Worm (Caenorhabditis elegans) whole organism, L2 larva: ENCODE results near the gene cam-1.

Source experiments
- C34F6.9 ChIP-seq: fragments of 150-350 bp; optimal IDR thresholded peaks from 2 replicates; lab custom pipeline; 2014; ENCODE audit warnings: missing biosample characterization, missing genetic modification characterization
- F13H6.1 ChIP-seq: sonication (generic microtip); optimal IDR thresholded peaks from 2 replicates; lab custom pipeline; 2016; ENCODE audit warnings: missing genetic modification characterization, missing compliant biosample characterization
- R02D3.7 ChIP-seq: fragments of 150-350 bp; optimal IDR thresholded peaks from 2 replicates; lab custom pipeline; 2014; ENCODE audit warnings: missing biosample characterization, missing genetic modification characterization
- Y55F3AM.14 ChIP-seq: fragments of 200-800 bp; sonication (Bioruptor generic); optimal IDR thresholded peaks from 2 replicates; lab custom pipeline; 2018; ENCODE audit warnings: mild to moderate bottlenecking, missing genetic modification characterization, missing compliant biosample characterization
- ZK546.5 ChIP-seq: sonication (generic microtip); optimal IDR thresholded peaks from 2 replicates; lab custom pipeline; 2017; ENCODE audit warnings: missing biosample characterization, missing genetic modification characterization
- aly-2 ChIP-seq: fragments of 150-350 bp; optimal IDR thresholded peaks from 2 replicates; lab custom pipeline; 2014; ENCODE audit warnings: missing biosample characterization, missing genetic modification characterization
- ama-1 ChIP-seq: fragments of 150-350 bp; optimal IDR thresholded peaks from 2 replicates; lab custom pipeline; 2018; ENCODE audit warnings: inconsistent platforms
- ceh-82 ChIP-seq: fragments of 150-350 bp; optimal IDR thresholded peaks from 2 replicates; lab custom pipeline; 2014; ENCODE audit warnings: missing biosample characterization, missing genetic modification characterization
- crh-2 ChIP-seq: sonication (generic microtip); optimal IDR thresholded peaks from 2 replicates; lab custom pipeline; 2017; ENCODE audit warnings: missing biosample characterization, missing genetic modification characterization
- egl-27 ChIP-seq: sonication (generic microtip); optimal IDR thresholded peaks from 3 replicates; lab custom pipeline; 2017; ENCODE audit warnings: missing biosample characterization, missing genetic modification reagents, missing genetic modification characterization
- elt-1 ChIP-seq: fragments of 150-350 bp; optimal IDR thresholded peaks from 2 replicates; lab custom pipeline; 2014; ENCODE audit warnings: missing biosample characterization, missing genetic modification characterization
- fos-1 ChIP-seq: fragments of 150-350 bp; optimal IDR thresholded peaks from 2 replicates; lab custom pipeline; 2014; ENCODE audit warnings: missing biosample characterization, missing genetic modification characterization
- gmeb-1 ChIP-seq: fragments of 150-350 bp; optimal IDR thresholded peaks from 2 replicates; lab custom pipeline; 2014; ENCODE audit warnings: missing biosample characterization, missing genetic modification characterization
- lin-13 ChIP-seq: fragments of 150-350 bp; optimal IDR thresholded peaks from 2 replicates; lab custom pipeline; 2014; ENCODE audit warnings: missing biosample characterization, missing genetic modification reagents, missing genetic modification characterization
- lin-39 ChIP-seq: fragments of 150-350 bp; optimal IDR thresholded peaks from 2 replicates; lab custom pipeline; 2014; ENCODE audit warnings: missing biosample characterization, missing genetic modification reagents, missing genetic modification characterization
- lsy-2 ChIP-seq, 2 experiments: fragments of 150-350 bp in 1 of 2; sonication (generic microtip) in 1 of 2; optimal IDR thresholded peaks; 2 replicates each; lab custom pipeline; 2014 to 2017; ENCODE audit warnings: missing biosample characterization in 2 of 2, missing genetic modification characterization in 2 of 2
- mab-5 ChIP-seq: fragments of 150-350 bp; optimal IDR thresholded peaks from 2 replicates; lab custom pipeline; 2014; ENCODE audit warnings: missing biosample characterization, missing genetic modification characterization
- mbf-1 ChIP-seq: sonication (generic microtip); optimal IDR thresholded peaks from 2 replicates; lab custom pipeline; 2017; ENCODE audit warnings: missing biosample characterization, missing genetic modification characterization
- mdl-1 ChIP-seq, 2 experiments: fragments of 150-350 bp in 1 of 2; sonication (generic microtip) in 1 of 2; optimal IDR thresholded peaks; 2 replicates each; lab custom pipeline; 2017; ENCODE audit warnings: missing biosample characterization in 2 of 2, missing genetic modification characterization in 2 of 2
- nhr-10 ChIP-seq: sonication (generic microtip); optimal IDR thresholded peaks from 2 replicates; lab custom pipeline; 2017; ENCODE audit warnings: missing biosample characterization, missing genetic modification characterization
- nhr-12 ChIP-seq: fragments of 150-350 bp; optimal IDR thresholded peaks from 2 replicates; lab custom pipeline; 2014; ENCODE audit warnings: missing biosample characterization, missing genetic modification characterization
- nhr-21 ChIP-seq: fragments of 150-350 bp; optimal IDR thresholded peaks from 2 replicates; lab custom pipeline; 2014; ENCODE audit warnings: missing biosample characterization, missing genetic modification characterization
- nhr-23 ChIP-seq: fragments of 150-350 bp; optimal IDR thresholded peaks from 2 replicates; lab custom pipeline; 2014; ENCODE audit warnings: missing biosample characterization, missing genetic modification reagents, missing genetic modification characterization
- nhr-237 ChIP-seq: fragments of 150-350 bp; optimal IDR thresholded peaks from 2 replicates; lab custom pipeline; 2014; ENCODE audit warnings: missing biosample characterization, missing genetic modification characterization
- nhr-25 ChIP-seq: fragments of 150-350 bp; sonication (generic microtip); optimal IDR thresholded peaks from 3 replicates; lab custom pipeline; 2014; ENCODE audit warnings: missing biosample characterization, missing genetic modification characterization
- nhr-6 ChIP-seq: fragments of 150-350 bp; optimal IDR thresholded peaks from 2 replicates; lab custom pipeline; 2014; ENCODE audit warnings: missing biosample characterization, missing genetic modification characterization
- peb-1 ChIP-seq: fragments of 150-350 bp; optimal IDR thresholded peaks from 2 replicates; lab custom pipeline; 2014; ENCODE audit warnings: missing biosample characterization, missing genetic modification characterization
- sem-4 ChIP-seq: fragments of 150-350 bp; optimal IDR thresholded peaks from 2 replicates; lab custom pipeline; 2014; ENCODE audit warnings: missing biosample characterization, missing genetic modification reagents, missing genetic modification characterization
- skn-1 ChIP-seq: sonication (generic microtip); optimal IDR thresholded peaks from 2 replicates; lab custom pipeline; 2017; ENCODE audit warnings: missing biosample characterization, missing genetic modification characterization
- sma-3 ChIP-seq: sonication (generic microtip); optimal IDR thresholded peaks from 2 replicates; lab custom pipeline; 2016; ENCODE audit warnings: missing genetic modification reagents, missing genetic modification characterization, missing compliant biosample characterization
- snpc-4 ChIP-seq: fragments of 150-350 bp; optimal IDR thresholded peaks from 2 replicates; lab custom pipeline; 2014; ENCODE audit warnings: missing biosample characterization, missing genetic modification characterization
- unc-39 ChIP-seq: fragments of 150-350 bp; optimal IDR thresholded peaks from 2 replicates; lab custom pipeline; 2014; ENCODE audit warnings: missing biosample characterization, missing genetic modification characterization
- unc-55 ChIP-seq: fragments of 150-350 bp; sonication (generic microtip); optimal IDR thresholded peaks from 3 replicates; lab custom pipeline; 2014; ENCODE audit warnings: missing biosample characterization, missing genetic modification reagents, missing genetic modification characterization
- ztf-11 ChIP-seq: sonication (generic microtip); optimal IDR thresholded peaks from 2 replicates; lab custom pipeline; 2017; ENCODE audit warnings: missing biosample characterization, missing genetic modification characterization
- ztf-4 ChIP-seq: fragments of 150-350 bp; optimal IDR thresholded peaks from 2 replicates; lab custom pipeline; 2014; ENCODE audit warnings: missing biosample characterization, missing genetic modification characterization

The cam-1 gene

DNA sequence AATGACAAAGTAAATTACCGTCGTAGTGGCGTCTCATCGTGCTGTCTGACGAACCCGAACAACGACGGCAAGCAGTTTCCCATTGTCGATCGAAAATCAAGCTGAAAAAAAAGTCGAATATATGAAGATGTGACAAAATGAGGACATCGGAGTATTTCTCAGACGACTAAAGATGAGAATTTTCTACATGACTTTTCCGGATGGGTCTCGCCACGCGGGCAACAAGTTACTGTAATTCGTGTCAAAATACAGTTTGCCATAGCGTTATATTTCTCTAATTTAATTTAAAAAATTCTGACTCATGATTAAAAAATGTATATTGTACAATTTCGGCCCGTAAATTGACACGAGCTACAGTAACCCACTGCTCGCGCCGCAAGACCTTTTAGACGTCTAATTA is 37.2 kb downstream of the cam-1 start, which contains the start of gene C01G6.4:
Gene C01G6.4 (minus strand): TSS at position 101 of the 400 bp plus-strand sequence.
- TF ChIP-seq ama-1 (lab: Kevin White, UChicago) (no peak), ztf-11 (tag; lab: Kevin White, UChicago) (no peak), egl-27 (tag; lab: Kevin White, UChicago) (no peak), F13H6.1 (tag; lab: Kevin White, UChicago) (no peak), lin-13 (no peak), sem-4 (no peak), nhr-6 (tag; lab: Kevin White, UChicago) (no peak), ceh-82 (no peak), nhr-12 (no peak), nhr-10 (tag; lab: Kevin White, UChicago) (no peak)

ce11 chrII:9271285-9271684 is 38.8 kb downstream of the cam-1 start:
- TF ChIP-seq F13H6.1 (tag; lab: Kevin White, UChicago) (no peak), mab-5 (tag; lab: Kevin White, UChicago) (no peak), nhr-21 (tag; lab: Kevin White, UChicago) (no peak), fos-1 (tag; lab: Kevin White, UChicago) (no peak), elt-1 (tag; lab: Kevin White, UChicago) (no peak), mdl-1 (tag; optimal IDR thresholded peaks at IDR 0.05; lab: Kevin White, UChicago) (no peak), R02D3.7 (tag; lab: Kevin White, UChicago) (no peak), gmeb-1 (tag; lab: Kevin White, UChicago) (no peak), nhr-237 (tag; lab: Kevin White, UChicago) (no peak), ztf-11 (tag; lab: Kevin White, UChicago) (no peak), egl-27 (tag; lab: Kevin White, UChicago) (no peak), aly-2 (no peak), ama-1 (lab: Kevin White, UChicago) (no peak), ztf-4 (tag; lab: Kevin White, UChicago) (no peak), lin-13 (no peak), lsy-2 (tag; optimal IDR thresholded peaks at IDR 0.05; lab: Kevin White, UChicago) (no peak), skn-1 (tag; lab: Kevin White, UChicago) (no peak), nhr-23 (tag; lab: Kevin White, UChicago) (no peak)

DNA sequence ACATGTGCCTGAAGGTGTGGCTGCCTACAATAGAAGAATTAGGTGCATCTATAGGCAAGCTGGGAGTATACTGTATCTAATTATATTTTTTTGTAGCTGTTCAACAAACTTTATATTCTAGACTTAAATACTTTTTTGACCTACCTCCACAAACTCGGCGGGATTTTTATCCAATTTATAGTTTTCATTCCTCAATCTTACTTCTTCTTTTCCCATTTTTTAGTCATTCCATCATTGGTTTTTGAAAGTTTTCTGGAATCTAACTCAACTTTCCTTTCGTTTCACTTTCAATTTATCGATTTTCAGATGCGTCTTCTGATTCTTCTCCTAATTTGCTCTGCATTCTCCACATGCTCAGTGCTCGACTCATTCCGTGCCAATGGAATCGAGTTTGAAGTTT is 40.5 kb downstream of the cam-1 start, which contains the start of gene C01G6.3:
Gene C01G6.3 (plus strand): TSS at position 301 of the 400 bp plus-strand sequence.
- TF ChIP-seq ceh-82 (no peak), C34F6.9 (tag; lab: Kevin White, UChicago) (no peak), mdl-1 (tag; optimal IDR thresholded peaks at IDR 0.05; lab: Kevin White, UChicago) (no peak), snpc-4 (tag; lab: Kevin White, UChicago) (no peak), sma-3 (no peak), mab-5 (tag; lab: Kevin White, UChicago) (no peak), nhr-25 (no peak), peb-1 (tag; lab: Kevin White, UChicago) (no peak), ztf-4 (tag; lab: Kevin White, UChicago) (no peak), nhr-21 (tag; lab: Kevin White, UChicago) (no peak), lin-39 (tag; lab: Kevin White, UChicago) (no peak), mbf-1 (tag; lab: Kevin White, UChicago) (no peak), crh-2 (tag; lab: Kevin White, UChicago) (no peak)
- TF ChIP-seq, all 48 proteins: peak for 0

DNA sequence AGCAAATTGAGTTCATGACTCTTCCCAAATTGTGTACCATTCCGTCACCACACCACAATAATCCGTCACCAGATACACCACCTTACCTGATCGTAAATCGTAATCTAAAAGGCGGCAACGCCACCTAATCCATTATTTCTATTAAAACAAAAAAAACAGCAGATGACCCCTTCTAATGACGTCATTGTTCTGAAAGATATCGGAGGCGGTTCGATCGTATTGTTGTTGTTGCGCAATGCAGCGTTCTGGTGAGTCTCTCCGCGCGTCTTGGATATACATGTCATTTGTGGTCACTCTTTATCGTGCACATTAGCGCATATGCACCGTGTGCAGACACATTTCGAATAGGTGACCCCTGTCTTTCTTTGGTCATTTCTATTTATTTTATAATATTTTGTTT is 41.1 kb downstream of the cam-1 start:
- TF ChIP-seq nhr-237 (tag; lab: Kevin White, UChicago), result no peak
- no peak for TF ChIP-seq Y55F3AM.14
- no peak for TF ChIP-seq ztf-4 (tag; lab: Kevin White, UChicago)
- no peak for TF ChIP-seq ztf-11 (tag; lab: Kevin White, UChicago)
- no peak for TF ChIP-seq lin-13
- no peak for TF ChIP-seq lsy-2 (tag; optimal IDR thresholded peaks at IDR 0.05; lab: Kevin White, UChicago)
- no peak for TF ChIP-seq lin-39 (tag; lab: Kevin White, UChicago)
- no peak for TF ChIP-seq F13H6.1 (tag; lab: Kevin White, UChicago)
- no peak for TF ChIP-seq skn-1 (tag; lab: Kevin White, UChicago)
- no peak for TF ChIP-seq nhr-21 (tag; lab: Kevin White, UChicago)
- TF ChIP-seq ZK546.5 (tag; lab: Kevin White, UChicago), result no peak
- no peak for TF ChIP-seq sma-3
- no peak for TF ChIP-seq gmeb-1 (tag; lab: Kevin White, UChicago)
- no peak for TF ChIP-seq ceh-82
- no peak for TF ChIP-seq R02D3.7 (tag; lab: Kevin White, UChicago)
- no peak for TF ChIP-seq unc-55 (GFP tag; lab: Kevin White, UChicago)
- TF ChIP-seq unc-39 (tag; lab: Kevin White, UChicago), result no peak
- TF ChIP-seq, all 48 proteins: peak for 0
